Fruit fly (Drosophila melanogaster) whole organism, wandering third instar larva: Measurements from ENCODE around the gene Ssu72.
A peak's percentile ranks its signal among the peaks of the same experiment; 100 is the strongest.

Experiments
- Abd-B ChIP-seq: fragments of >200 bp; optimal IDR thresholded peaks from 2 replicates; lab custom pipeline; 2017; ENCODE audit warnings: missing biosample characterization, missing genetic modification characterization
- CG32264 ChIP-seq: fragments of 200-800 bp; sonication (Bioruptor generic); optimal IDR thresholded peaks from 2 replicates; lab custom pipeline; 2016; ENCODE audit warnings: missing biosample characterization, missing genetic modification characterization
- CG9705 ChIP-seq: fragments of 200-800 bp; sonication (Bioruptor generic); optimal IDR thresholded peaks from 2 replicates; lab custom pipeline; 2018; ENCODE audit warnings: missing biosample characterization, mild to moderate bottlenecking, missing genetic modification characterization
- CrebA ChIP-seq: fragments of 200-800 bp; sonication (Bioruptor generic); optimal IDR thresholded peaks from 2 replicates; lab custom pipeline; 2016; ENCODE audit warnings: missing biosample characterization, mild to moderate bottlenecking, missing genetic modification characterization, borderline replicate concordance
- Dfd ChIP-seq: fragments of >200 bp; optimal IDR thresholded peaks from 2 replicates; lab custom pipeline; 2017; ENCODE audit warnings: missing biosample characterization, missing genetic modification characterization
- Dif ChIP-seq: fragments of 200-275, 200-300 bp; sonication (Bioruptor generic); optimal IDR thresholded peaks from 2 replicates; lab custom pipeline; 2018; ENCODE audit warnings: missing biosample characterization, missing genetic modification characterization; ENCODE audit not compliant: partially characterized antibody
- HLH106 ChIP-seq: fragments of 200-800 bp; optimal IDR thresholded peaks from 3 replicates; lab custom pipeline; 2019; ENCODE audit warnings: missing biosample characterization, mild to moderate bottlenecking, missing genetic modification characterization, moderate library complexity
- Hnf4 ChIP-seq: fragments of 200-800 bp; sonication (Bioruptor generic); optimal IDR thresholded peaks from 2 replicates; lab custom pipeline; 2016; ENCODE audit warnings: missing biosample characterization, mild to moderate bottlenecking, missing genetic modification characterization
- Hr78 ChIP-seq: fragments of >200 bp; optimal IDR thresholded peaks from 2 replicates; lab custom pipeline; 2017; ENCODE audit warnings: missing biosample characterization, missing genetic modification characterization
- Hr83 ChIP-seq: fragments of 200-300 bp; sonication (Bioruptor generic); optimal IDR thresholded peaks from 2 replicates; lab custom pipeline; 2016; ENCODE audit warnings: missing biosample characterization, mild to moderate bottlenecking, missing genetic modification characterization, moderate library complexity; ENCODE audit not compliant: poor library complexity, severe bottlenecking
- Jra ChIP-seq: sonication (Bioruptor generic); optimal IDR thresholded peaks from 2 replicates; lab custom pipeline; 2016; ENCODE audit warnings: missing biosample characterization, missing genetic modification characterization
- Mio ChIP-seq: sonication (Bioruptor generic); optimal IDR thresholded peaks from 2 replicates; lab custom pipeline; 2016; ENCODE audit warnings: missing biosample characterization, missing genetic modification characterization
- Myc ChIP-seq: fragments of >200 bp; optimal IDR thresholded peaks from 2 replicates; lab custom pipeline; 2017
- N ChIP-seq: fragments of >200 bp; optimal IDR thresholded peaks from 2 replicates; lab custom pipeline; 2018; ENCODE audit warnings: missing biosample characterization, missing external identifiers, missing genetic modification characterization
- Rel ChIP-seq, 2 experiments: fragments of 200-800 bp; sonication (Bioruptor generic) in 1 of 2; optimal IDR thresholded peaks; 2 replicates in 1 of 2; 3 replicates in 1 of 2; lab custom pipeline; 2016 to 2019; ENCODE audit warnings: mild to moderate bottlenecking in 2 of 2, missing biosample characterization in 2 of 2, missing genetic modification characterization in 2 of 2, moderate library complexity in 1 of 2
- Sp1 ChIP-seq: fragments of 200-800 bp; sonication (Bioruptor generic); optimal IDR thresholded peaks from 3 replicates; lab custom pipeline; 2019; ENCODE audit warnings: missing biosample characterization, mild to moderate bottlenecking, missing genetic modification characterization, moderate library complexity
- Vsx2 ChIP-seq: fragments of 200-300, 225-300 bp; sonication (Bioruptor generic); optimal IDR thresholded peaks from 2 replicates; lab custom pipeline; 2018; ENCODE audit warnings: missing biosample characterization, missing genetic modification characterization; ENCODE audit not compliant: partially characterized antibody
- br ChIP-seq: fragments of 200-800 bp; sonication (Bioruptor generic); optimal IDR thresholded peaks from 2 replicates; lab custom pipeline; 2016; ENCODE audit warnings: missing biosample characterization, missing genetic modification characterization
- brk ChIP-seq: fragments of 200-800 bp; sonication (Bioruptor generic); optimal IDR thresholded peaks from 2 replicates; lab custom pipeline; 2016; ENCODE audit warnings: missing biosample characterization, mild to moderate bottlenecking, missing genetic modification characterization
- dl ChIP-seq, 2 experiments: fragments of 175-275, 200-275 bp in 1 of 2; fragments of 200-275 bp in 1 of 2; sonication (Bioruptor generic); optimal IDR thresholded peaks; lab custom pipeline; 2018; ENCODE audit warnings: mild to moderate bottlenecking in 2 of 2, missing biosample characterization in 2 of 2, missing genetic modification characterization in 2 of 2, moderate library complexity in 2 of 2; ENCODE audit not compliant: partially characterized antibody in 2 of 2, insufficient read depth in 1 of 2
- ey ChIP-seq: fragments of 200-800 bp; sonication (Bioruptor generic); optimal IDR thresholded peaks from 2 replicates; lab custom pipeline; 2016; ENCODE audit warnings: missing biosample characterization, missing genetic modification characterization
- foxo ChIP-seq, 2 experiments: fragments of 200-800 bp; sonication (Bioruptor generic); optimal IDR thresholded peaks; 2 replicates in 1 of 2; 3 replicates in 1 of 2; lab custom pipeline; 2016 to 2017; ENCODE audit warnings: missing biosample characterization in 2 of 2, missing genetic modification characterization in 2 of 2
- fru ChIP-seq: fragments of 200-800 bp; sonication (Bioruptor generic); optimal IDR thresholded peaks from 3 replicates; lab custom pipeline; 2016; ENCODE audit warnings: missing biosample characterization, mild to moderate bottlenecking, missing genetic modification characterization
- h ChIP-seq: fragments of 200-800 bp; sonication (Bioruptor generic); optimal IDR thresholded peaks from 3 replicates; lab custom pipeline; 2016; ENCODE audit warnings: missing biosample characterization, mild to moderate bottlenecking, missing genetic modification characterization
- lola ChIP-seq: fragments of >200 bp; optimal IDR thresholded peaks from 2 replicates; lab custom pipeline; 2017; ENCODE audit warnings: missing biosample characterization, missing genetic modification characterization
- pan ChIP-seq: fragments of >200 bp; optimal IDR thresholded peaks from 2 replicates; lab custom pipeline; 2017
- psq ChIP-seq: fragments of 200-800 bp; sonication (Bioruptor generic); optimal IDR thresholded peaks from 3 replicates; lab custom pipeline; 2017; ENCODE audit warnings: missing biosample characterization, mild to moderate bottlenecking, missing genetic modification characterization, moderate library complexity
- rgr ChIP-seq: fragments of 200-800 bp; sonication (Bioruptor generic); optimal IDR thresholded peaks from 3 replicates; lab custom pipeline; 2016; ENCODE audit warnings: missing biosample characterization, mild to moderate bottlenecking, missing genetic modification characterization
- sage ChIP-seq: fragments of 200-800 bp; sonication (Bioruptor generic); optimal IDR thresholded peaks from 2 replicates; lab custom pipeline; 2016; ENCODE audit warnings: missing biosample characterization, mild to moderate bottlenecking, missing genetic modification characterization
- sv ChIP-seq: fragments of 200-800 bp; sonication (Bioruptor generic); optimal IDR thresholded peaks from 3 replicates; lab custom pipeline; 2016; ENCODE audit warnings: missing biosample characterization, missing genetic modification characterization
- usp ChIP-seq: fragments of >200 bp; optimal IDR thresholded peaks from 2 replicates; lab custom pipeline; 2017; ENCODE audit warnings: missing biosample characterization, missing genetic modification characterization
- woc ChIP-seq: sonication (Bioruptor generic); optimal IDR thresholded peaks from 2 replicates; lab custom pipeline; 2016; ENCODE audit warnings: missing biosample characterization, mild to moderate bottlenecking, missing genetic modification characterization

Gene Ssu72

dm6 chrX:19697255-19697877 is 33.0 kb downstream of the Ssu72 start (continued):
- no peak for TF ChIP-seq usp (GFP tag; lab: Kevin White, UChicago)
- TF ChIP-seq N (GFP tag; lab: Kevin White, UChicago): peak; percentile 96
- no peak for TF ChIP-seq ey (GFP tag; lab: Kevin White, UChicago)
- TF ChIP-seq Vsx2: no peak

dm6 chrX:19701611-19702010 is 37.2 kb downstream of the Ssu72 start, which contains the start of gene Tcs4:
Gene Tcs4, minus strand, starts transcription at chrX:19701755.
- TF ChIP-seq lola (GFP tag; lab: Kevin White, UChicago) (no peak), br (GFP tag; lab: Kevin White, UChicago) (no peak), HLH106 (tag; lab: Kevin White, UChicago) (peak; percentile 29), Dif (GFP tag; lab: Kevin White, UChicago) (peak; percentile 97), dl (GFP tag; optimal IDR thresholded peaks at IDR 0.05; lab: Kevin White, UChicago; ENCODE audit: insufficient read depth in 1 of 2, partially characterized antibody in 2 of 2) (peak in 1 of 2 experiments; percentile 4), CrebA (GFP tag; lab: Kevin White, UChicago) (no peak), pan (lab: Kevin White, UChicago) (no peak), rgr (GFP tag; lab: Kevin White, UChicago) (peak; percentile 18), Abd-B (GFP tag; lab: Kevin White, UChicago) (no peak), Vsx2 (no peak), Sp1 (GFP tag; lab: Kevin White, UChicago) (peak; percentile 0)

dm6 chrX:19704083-19704482 is 39.7 kb downstream of the Ssu72 start, which contains the start of the genes CG14230 and CG14232:
Gene CG14230, plus strand, starts transcription at chrX:19704176.
Gene CG14232, minus strand, starts transcription at chrX:19704259.
- TF ChIP-seq sage (GFP tag; lab: Kevin White, UChicago) (no peak), Mio (GFP tag; lab: Kevin White, UChicago) (no peak), Hr83 (GFP tag; lab: Kevin White, UChicago) (no peak), fru (peak; percentile 52), rgr (GFP tag; lab: Kevin White, UChicago) (peak; percentile 23), CrebA (GFP tag; lab: Kevin White, UChicago) (no peak), sv (GFP tag; lab: Kevin White, UChicago) (no peak), Myc (lab: Kevin White, UChicago) (peak; percentile 35), CG32264 (no peak), Jra (GFP tag; lab: Kevin White, UChicago) (no peak), CG9705 (GFP tag; lab: Kevin White, UChicago) (no peak), pan (lab: Kevin White, UChicago) (no peak), Rel (GFP tag; optimal IDR thresholded peaks at IDR 0.05; lab: Kevin White, UChicago) (no peak), Rel (tag; optimal IDR thresholded peaks at IDR 0.05; lab: Kevin White, UChicago) (peak; percentile 81), Sp1 (GFP tag; lab: Kevin White, UChicago) (peak; percentile 5), Hr78 (GFP tag; lab: Kevin White, UChicago) (no peak), brk (GFP tag; lab: Kevin White, UChicago) (no peak), Hnf4 (GFP tag; lab: Kevin White, UChicago) (no peak)

- TF ChIP-seq usp (GFP tag; lab: Kevin White, UChicago) (no peak), Sp1 (GFP tag; lab: Kevin White, UChicago) (no peak), foxo (GFP tag; optimal IDR thresholded peaks at IDR 0.05; lab: Kevin White, UChicago) (no peak)
- TF ChIP-seq, all 38 proteins: peak for 0
Observed at dm6 chrX:19711936-19712335, 47.6 kb downstream of the Ssu72 start.

- no peak for TF ChIP-seq pan (lab: Kevin White, UChicago)
- TF ChIP-seq sage (GFP tag; lab: Kevin White, UChicago): no peak
- TF ChIP-seq Mio (GFP tag; lab: Kevin White, UChicago): no peak
- no peak for TF ChIP-seq woc (GFP tag; lab: Kevin White, UChicago)
- no peak for TF ChIP-seq Dfd (GFP tag; lab: Kevin White, UChicago)
- no peak for TF ChIP-seq br (GFP tag; lab: Kevin White, UChicago)
- no peak for TF ChIP-seq ey (GFP tag; lab: Kevin White, UChicago)
- TF ChIP-seq foxo (GFP tag; optimal IDR thresholded peaks at IDR 0.05; lab: Kevin White, UChicago): no peak
- no peak for TF ChIP-seq Abd-B (GFP tag; lab: Kevin White, UChicago)
- TF ChIP-seq Rel (GFP tag; optimal IDR thresholded peaks at IDR 0.05; lab: Kevin White, UChicago): no peak
- TF ChIP-seq Rel (tag; optimal IDR thresholded peaks at IDR 0.05; lab: Kevin White, UChicago): no peak
- TF ChIP-seq CG9705 (GFP tag; lab: Kevin White, UChicago): no peak
- no peak for TF ChIP-seq fru
- TF ChIP-seq h: no peak
- TF ChIP-seq CG32264: no peak
- TF ChIP-seq HLH106 (tag; lab: Kevin White, UChicago): no peak
- no peak for TF ChIP-seq lola (GFP tag; lab: Kevin White, UChicago)
- TF ChIP-seq psq (GFP tag; lab: Kevin White, UChicago): no peak
Observed at dm6 chrX:19712898-19713627, 48.7 kb downstream of the Ssu72 start, which contains the start of gene meso18E. Gene meso18E, minus strand, starts transcription at chrX:19713045.
